Worm (Caenorhabditis elegans): Measurements from ENCODE around the gene T27E9.6.

DNA sequence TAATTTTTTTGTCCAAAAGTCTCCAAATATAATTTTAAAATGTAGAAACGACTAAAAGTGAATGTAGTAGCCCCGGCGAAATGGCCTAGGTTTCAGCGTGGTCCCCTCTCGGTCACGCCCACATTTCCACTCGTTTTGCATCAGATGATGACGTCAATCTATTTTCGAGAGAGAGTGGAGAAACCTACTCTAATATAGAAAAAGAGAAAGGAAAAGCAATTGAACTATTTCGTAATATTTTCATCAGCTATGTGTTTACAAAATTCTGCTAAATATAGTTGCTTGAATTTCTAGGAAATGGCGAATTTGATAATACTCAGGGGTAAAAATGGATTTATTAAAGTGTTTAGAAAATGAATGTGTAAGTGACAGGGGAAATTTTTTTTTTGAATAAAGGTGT lies 20.8 kb downstream of the T27E9.6 start:
- TF ChIP-seq egl-27 (tag; optimal IDR thresholded peaks at IDR 0.05) (no peak), R02D3.7 (tag; optimal IDR thresholded peaks at IDR 0.05) (no peak), ceh-9 (tag; optimal IDR thresholded peaks at IDR 0.05) (no peak)
